Worm (Caenorhabditis elegans) whole organism, L3 larva: ENCODE data around the gene asp-16.

Experiments used
- R02D3.7 ChIP-seq: fragments of 150-350 bp; optimal IDR thresholded peaks from 2 replicates; lab custom pipeline; 2014; ENCODE audit warnings: missing biosample characterization, missing genetic modification characterization
- ZK546.5 ChIP-seq: sonication (generic microtip); optimal IDR thresholded peaks from 2 replicates; lab custom pipeline; 2017; ENCODE audit warnings: missing biosample characterization, missing genetic modification characterization
- aly-2 ChIP-seq: fragments of 150-350 bp; optimal IDR thresholded peaks from 2 replicates; lab custom pipeline; 2014; ENCODE audit warnings: missing biosample characterization, missing genetic modification characterization
- ama-1 ChIP-seq: fragments of 150-350 bp; optimal IDR thresholded peaks from 2 replicates; lab custom pipeline; 2018
- ceh-16 ChIP-seq: sonication (generic microtip); optimal IDR thresholded peaks from 2 replicates; lab custom pipeline; 2017; ENCODE audit warnings: missing biosample characterization, missing genetic modification characterization
- ceh-28 ChIP-seq: fragments of 150-350 bp; optimal IDR thresholded peaks from 2 replicates; lab custom pipeline; 2014; ENCODE audit warnings: missing biosample characterization, missing genetic modification reagents, missing genetic modification characterization
- ceh-82 ChIP-seq: fragments of 150-350 bp; optimal IDR thresholded peaks from 2 replicates; lab custom pipeline; 2014; ENCODE audit warnings: missing biosample characterization, missing genetic modification characterization
- ceh-9 ChIP-seq: sonication (generic microtip); optimal IDR thresholded peaks from 2 replicates; lab custom pipeline; 2018; ENCODE audit warnings: missing biosample characterization, missing genetic modification characterization
- daf-12 ChIP-seq: fragments of 150-350 bp; optimal IDR thresholded peaks from 2 replicates; lab custom pipeline; 2014; ENCODE audit warnings: missing biosample characterization, missing genetic modification reagents, missing genetic modification characterization
- egl-27 ChIP-seq: sonication (generic microtip); optimal IDR thresholded peaks from 4 replicates; lab custom pipeline; 2017; ENCODE audit warnings: missing biosample characterization, missing genetic modification reagents, missing genetic modification characterization
- egl-5 ChIP-seq: fragments of 150-350 bp; optimal IDR thresholded peaks from 2 replicates; lab custom pipeline; 2017; ENCODE audit warnings: missing biosample characterization, missing genetic modification reagents, missing genetic modification characterization, inconsistent platforms
- elt-1 ChIP-seq: fragments of 150-350 bp; optimal IDR thresholded peaks from 2 replicates; lab custom pipeline; 2014; ENCODE audit warnings: missing biosample characterization, missing genetic modification characterization
- elt-2 ChIP-seq: sonication (generic microtip); optimal IDR thresholded peaks from 2 replicates; lab custom pipeline; 2016; ENCODE audit warnings: missing genetic modification reagents, mild to moderate bottlenecking, missing genetic modification characterization, missing compliant biosample characterization
- elt-3 ChIP-seq, 3 experiments: fragments of 150-350 bp in 1 of 3; sonication (generic microtip) in 2 of 3; optimal IDR thresholded peaks; 2 replicates in 2 of 3; 4 replicates in 1 of 3; lab custom pipeline; 2014 to 2017; ENCODE audit warnings: missing biosample characterization in 3 of 3, missing genetic modification characterization in 3 of 3
- eor-1 ChIP-seq, 2 experiments: fragments of 150-350 bp; optimal IDR thresholded peaks; 2 replicates each; lab custom pipeline; 2014 to 2018; ENCODE audit warnings: missing biosample characterization in 2 of 2, missing genetic modification characterization in 2 of 2
- fkh-10 ChIP-seq: sonication (generic microtip); optimal IDR thresholded peaks from 2 replicates; lab custom pipeline; 2017; ENCODE audit warnings: missing biosample characterization, missing genetic modification reagents, missing genetic modification characterization
- fkh-2 ChIP-seq: fragments of 150-350 bp; optimal IDR thresholded peaks from 2 replicates; lab custom pipeline; 2014; ENCODE audit warnings: missing biosample characterization, missing genetic modification reagents, missing genetic modification characterization
- fos-1 ChIP-seq: fragments of 150-350 bp; optimal IDR thresholded peaks from 2 replicates; lab custom pipeline; 2014; ENCODE audit warnings: missing biosample characterization, missing genetic modification characterization
- hmg-11 ChIP-seq: sonication (generic microtip); optimal IDR thresholded peaks from 2 replicates; lab custom pipeline; 2016; ENCODE audit warnings: missing genetic modification characterization, missing compliant biosample characterization
- jun-1 ChIP-seq: fragments of 150-350 bp; optimal IDR thresholded peaks from 2 replicates; lab custom pipeline; 2014; ENCODE audit warnings: missing biosample characterization, missing genetic modification reagents, missing genetic modification characterization
- lin-15B ChIP-seq: fragments of 150-350 bp; optimal IDR thresholded peaks from 2 replicates; lab custom pipeline; 2014; ENCODE audit warnings: missing biosample characterization, missing genetic modification characterization
- lin-39 ChIP-seq: fragments of 150-350 bp; optimal IDR thresholded peaks from 2 replicates; lab custom pipeline; 2018; ENCODE audit warnings: missing biosample characterization, missing genetic modification reagents, missing genetic modification characterization
- lsy-12 ChIP-seq: sonication (generic microtip); optimal IDR thresholded peaks from 2 replicates; lab custom pipeline; 2016; ENCODE audit warnings: mild to moderate bottlenecking, missing genetic modification characterization, missing compliant biosample characterization
- mdl-1 ChIP-seq: fragments of 150-350 bp; optimal IDR thresholded peaks from 2 replicates; lab custom pipeline; 2014; ENCODE audit warnings: missing biosample characterization, missing genetic modification characterization
- mml-1 ChIP-seq: fragments of 150-350 bp; sonication (generic microtip); optimal IDR thresholded peaks from 3 replicates; lab custom pipeline; 2014; ENCODE audit warnings: missing biosample characterization, missing genetic modification characterization
- nfya-1 ChIP-seq: sonication (generic microtip); optimal IDR thresholded peaks from 2 replicates; lab custom pipeline; 2017; ENCODE audit warnings: missing genetic modification characterization, mild to moderate bottlenecking, missing compliant biosample characterization, antibody characterized with exemption, moderate library complexity; ENCODE audit not compliant: insufficient read depth
- nhr-11 ChIP-seq: fragments of 150-350 bp; optimal IDR thresholded peaks from 2 replicates; lab custom pipeline; 2014; ENCODE audit warnings: missing biosample characterization, missing genetic modification characterization
- nhr-12 ChIP-seq: fragments of 150-350 bp; optimal IDR thresholded peaks from 2 replicates; lab custom pipeline; 2014; ENCODE audit warnings: missing biosample characterization, missing genetic modification characterization
- nhr-23 ChIP-seq: fragments of 150-350 bp; optimal IDR thresholded peaks from 2 replicates; lab custom pipeline; 2014; ENCODE audit warnings: missing biosample characterization, missing genetic modification reagents, missing genetic modification characterization
- nhr-237 ChIP-seq: fragments of 150-350 bp; optimal IDR thresholded peaks from 2 replicates; lab custom pipeline; 2014; ENCODE audit warnings: missing biosample characterization, missing genetic modification characterization
- nhr-25 ChIP-seq: sonication (generic microtip); optimal IDR thresholded peaks from 2 replicates; lab custom pipeline; 2017; ENCODE audit warnings: missing biosample characterization, missing genetic modification characterization
- nhr-28 ChIP-seq: fragments of 150-350 bp; optimal IDR thresholded peaks from 2 replicates; lab custom pipeline; 2014; ENCODE audit warnings: missing biosample characterization, missing genetic modification characterization
- nhr-43 ChIP-seq: sonication (generic microtip); optimal IDR thresholded peaks from 2 replicates; lab custom pipeline; 2016; ENCODE audit warnings: mild to moderate bottlenecking, missing genetic modification characterization, missing compliant biosample characterization; ENCODE audit not compliant: poor library complexity, severe bottlenecking
- nhr-67 ChIP-seq: fragments of 150-350 bp; optimal IDR thresholded peaks from 2 replicates; lab custom pipeline; 2014; ENCODE audit warnings: missing biosample characterization, missing genetic modification characterization
- nhr-76 ChIP-seq: fragments of 150-350 bp; sonication (generic microtip); optimal IDR thresholded peaks from 5 replicates; lab custom pipeline; 2014; ENCODE audit warnings: missing biosample characterization, missing genetic modification characterization
- nhr-77 ChIP-seq: fragments of 150-350 bp; optimal IDR thresholded peaks from 2 replicates; lab custom pipeline; 2014; ENCODE audit warnings: missing biosample characterization, missing genetic modification characterization
- pha-4 ChIP-seq: fragments of 150-350 bp; optimal IDR thresholded peaks from 2 replicates; lab custom pipeline; 2014; ENCODE audit warnings: missing biosample characterization, missing genetic modification reagents, missing genetic modification characterization
- pqm-1 ChIP-seq: fragments of 150-350 bp; optimal IDR thresholded peaks from 2 replicates; lab custom pipeline; 2017; ENCODE audit warnings: missing biosample characterization, missing genetic modification characterization, inconsistent platforms
- sea-2 ChIP-seq: fragments of 150-350 bp; sonication (generic microtip); optimal IDR thresholded peaks from 4 replicates; lab custom pipeline; 2014; ENCODE audit warnings: missing biosample characterization, missing genetic modification reagents, missing genetic modification characterization
- skn-1 ChIP-seq: fragments of 150-350 bp; optimal IDR thresholded peaks from 2 replicates; lab custom pipeline; 2014; ENCODE audit warnings: missing biosample characterization, missing genetic modification characterization
- snpc-4 ChIP-seq: fragments of 150-350 bp; optimal IDR thresholded peaks from 2 replicates; lab custom pipeline; 2014; ENCODE audit warnings: missing biosample characterization, missing genetic modification characterization
- tbx-2 ChIP-seq: sonication (generic microtip); optimal IDR thresholded peaks from 2 replicates; lab custom pipeline; 2016; ENCODE audit warnings: mild to moderate bottlenecking, missing genetic modification characterization, missing compliant biosample characterization
- unc-39 ChIP-seq: sonication (generic microtip); optimal IDR thresholded peaks from 4 replicates; lab custom pipeline; 2017; ENCODE audit warnings: missing biosample characterization, missing genetic modification characterization
- unc-62 ChIP-seq: fragments of 150-350 bp; sonication (generic microtip); optimal IDR thresholded peaks from 4 replicates; lab custom pipeline; 2014; ENCODE audit warnings: missing biosample characterization, missing genetic modification reagents, missing genetic modification characterization
- zag-1 ChIP-seq: fragments of 150-350 bp; optimal IDR thresholded peaks from 2 replicates; lab custom pipeline; 2014; ENCODE audit warnings: missing biosample characterization, missing genetic modification characterization
- ztf-11 ChIP-seq: fragments of 150-350 bp; optimal IDR thresholded peaks from 2 replicates; lab custom pipeline; 2014; ENCODE audit warnings: missing biosample characterization, missing genetic modification characterization
- ztf-4 ChIP-seq: fragments of 150-350 bp; optimal IDR thresholded peaks from 2 replicates; lab custom pipeline; 2014; ENCODE audit warnings: missing biosample characterization, missing genetic modification characterization

asp-16 gene

DNA sequence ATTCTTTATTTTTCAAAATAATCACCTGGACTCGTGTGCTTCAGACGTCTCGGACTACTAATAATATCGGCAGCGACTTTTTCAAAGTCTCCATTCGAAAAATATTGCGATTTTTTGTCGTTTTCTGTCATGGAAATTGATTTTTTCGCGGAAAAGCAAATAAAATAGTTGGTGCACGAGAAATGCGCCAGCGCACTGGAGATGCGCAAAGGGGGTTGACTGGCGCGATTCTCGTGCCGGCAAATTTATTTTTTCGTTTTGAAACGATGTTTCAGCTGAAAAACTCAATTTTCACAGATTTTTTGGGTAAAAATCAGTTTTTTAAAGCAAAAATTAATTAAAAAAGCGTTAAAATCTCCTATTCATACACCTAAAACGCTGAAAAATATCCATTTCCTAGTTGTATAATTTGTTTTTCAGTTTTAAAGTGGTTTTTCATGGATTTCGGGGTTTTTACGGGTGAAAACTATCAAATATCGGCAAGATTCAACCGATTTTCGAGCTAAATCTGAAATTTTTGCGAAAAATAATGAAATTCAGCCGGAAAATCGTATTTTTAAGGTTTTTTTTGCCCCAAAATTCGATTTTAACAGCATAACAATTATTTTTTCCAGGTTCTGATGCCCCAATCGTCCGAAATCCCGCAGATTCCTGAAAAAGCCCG lies 52.0 kb downstream of the asp-16 start, which contains the start of the genes reps-1 and Y39B6A.37:
Gene reps-1 (minus strand): TSS at position 263 of the 664 bp plus-strand sequence.
Gene Y39B6A.37 (plus strand): TSS at position 614 of the 664 bp plus-strand sequence.
- TF ChIP-seq fos-1 = no peak
- peak; percentile 54 for TF ChIP-seq ceh-28 (tag; lab: Kevin White, UChicago)
- TF ChIP-seq nhr-77 (tag; lab: Kevin White, UChicago) = no peak
- TF ChIP-seq snpc-4 = no peak
- TF ChIP-seq jun-1 (tag; lab: Kevin White, UChicago) = peak; percentile 10
- peak; percentile 63 for TF ChIP-seq nhr-23 (tag; lab: Kevin White, UChicago)
- peak; percentile 33 for TF ChIP-seq elt-2 (tag; lab: Kevin White, UChicago)
- no peak for TF ChIP-seq egl-27 (tag; lab: Kevin White, UChicago)
- peak; percentile 74 for TF ChIP-seq pha-4
- no peak for TF ChIP-seq ZK546.5 (tag; lab: Kevin White, UChicago)
- no peak for TF ChIP-seq sea-2 (GFP tag; lab: Kevin White, UChicago)
- no peak for TF ChIP-seq ztf-4
- no peak for TF ChIP-seq nhr-67 (tag; lab: Kevin White, UChicago)
- TF ChIP-seq nhr-76 (tag; lab: Kevin White, UChicago) = no peak
- TF ChIP-seq nfya-1 (tag; lab: Kevin White, UChicago) = peak; percentile 58
- TF ChIP-seq nhr-12 = no peak
- no peak for TF ChIP-seq daf-12 (tag; lab: Kevin White, UChicago)
- TF ChIP-seq nhr-43 (tag; lab: Kevin White, UChicago) = peak; percentile 38
- no peak for TF ChIP-seq eor-1 (tag; optimal IDR thresholded peaks at IDR 0.05; lab: Kevin White, UChicago)
- TF ChIP-seq nhr-28 (tag; lab: Kevin White, UChicago) = no peak
- TF ChIP-seq lsy-12 = no peak
- TF ChIP-seq ceh-9 (tag; lab: Kevin White, UChicago) = no peak
- TF ChIP-seq tbx-2 (tag; lab: Kevin White, UChicago) = peak; percentile 35
- TF ChIP-seq nhr-11 = no peak
- TF ChIP-seq mml-1 (tag; lab: Kevin White, UChicago) = no peak
- no peak for TF ChIP-seq ceh-16 (tag; lab: Kevin White, UChicago)
- no peak for TF ChIP-seq fkh-2 (tag; lab: Kevin White, UChicago)
- peak; percentile 2 for TF ChIP-seq fkh-10 (GFP tag; lab: Kevin White, UChicago)
- TF ChIP-seq ceh-82 (tag; lab: Kevin White, UChicago) = no peak
- no peak for TF ChIP-seq elt-3 (tag; optimal IDR thresholded peaks at IDR 0.05; lab: Kevin White, UChicago)
- no peak for TF ChIP-seq unc-62 (GFP tag; lab: Kevin White, UChicago)
- TF ChIP-seq lin-15B = peak; percentile 61
- no peak for TF ChIP-seq nhr-237 (tag; lab: Kevin White, UChicago)
- TF ChIP-seq pqm-1 (tag; lab: Kevin White, UChicago) = no peak
- peak; percentile 49 for TF ChIP-seq lin-39
- TF ChIP-seq aly-2 (tag; lab: Kevin White, UChicago) = no peak
- TF ChIP-seq ama-1 (lab: Kevin White, UChicago) = no peak
- TF ChIP-seq mdl-1 = no peak
- TF ChIP-seq unc-39 (tag; lab: Kevin White, UChicago) = no peak
- TF ChIP-seq zag-1 = no peak
- no peak for TF ChIP-seq elt-1 (tag; lab: Kevin White, UChicago)
- no peak for TF ChIP-seq ztf-11 (tag; lab: Kevin White, UChicago)
- TF ChIP-seq skn-1 (tag; lab: Kevin White, UChicago) = no peak
- TF ChIP-seq nhr-25 = peak; percentile 54
- TF ChIP-seq hmg-11 (tag; lab: Kevin White, UChicago) = peak; percentile 61
- TF ChIP-seq egl-5 (tag; lab: Kevin White, UChicago) = peak; percentile 28
- TF ChIP-seq R02D3.7 (tag; lab: Kevin White, UChicago) = peak; percentile 51
